Worm (Caenorhabditis elegans): ENCODE data around the gene cec-6.

ce11 chrIV:5501414-5501813 lies 43.2 kb upstream of the cec-6 start:
- no peak for TF ChIP-seq snpc-4 (tag; optimal IDR thresholded peaks at IDR 0.05)
- TF ChIP-seq elt-2 (tag; optimal IDR thresholded peaks at IDR 0.05): no peak
- TF ChIP-seq elt-3 (tag; optimal IDR thresholded peaks at IDR 0.05): no peak
- no peak for TF ChIP-seq ama-1 (optimal IDR thresholded peaks at IDR 0.05)

Data from whole organism, L1 larva.